Fruit fly (Drosophila melanogaster): ENCODE measurements around the gene CycY.

- TF ChIP-seq Myc (optimal IDR thresholded peaks at IDR 0.05) (no peak), insv (optimal IDR thresholded peaks at IDR 0.05) (no peak), h (optimal IDR thresholded peaks at IDR 0.05) (no peak), psq (optimal IDR thresholded peaks at IDR 0.05) (no peak), ttk (optimal IDR thresholded peaks at IDR 0.05) (no peak), Sin3A (optimal IDR thresholded peaks at IDR 0.05) (no peak)
Observed at dm6 chr2L:11804228-11805044, 9.1 kb downstream of the CycY start.

Measured in Kc167 (cell line).